Worm (Caenorhabditis elegans) whole organism, L1 larva: Measurements from ENCODE around the gene ZC513.14.

Experiments
- aly-2 ChIP-seq: fragments of 150-350 bp; optimal IDR thresholded peaks from 2 replicates; lab custom pipeline; 2014; ENCODE audit warnings: missing biosample characterization, missing genetic modification characterization
- egl-27 ChIP-seq, 2 experiments: fragments of 150-350 bp in 1 of 2; sonication (generic microtip); optimal IDR thresholded peaks; 3 replicates each; lab custom pipeline; 2017 to 2018; ENCODE audit warnings: missing biosample characterization in 2 of 2, missing genetic modification characterization in 2 of 2, missing genetic modification reagents in 2 of 2
- fkh-10 ChIP-seq: sonication (generic microtip); optimal IDR thresholded peaks from 2 replicates; lab custom pipeline; 2017; ENCODE audit warnings: missing biosample characterization, missing genetic modification reagents, missing genetic modification characterization
- lin-35 ChIP-seq, 2 experiments: fragments of 150-350 bp; optimal IDR thresholded peaks; 2 replicates each; lab custom pipeline; 2014; ENCODE audit warnings: missing biosample characterization in 2 of 2, missing genetic modification characterization in 2 of 2, missing genetic modification reagents in 2 of 2
- nhr-84 ChIP-seq: sonication (generic microtip); optimal IDR thresholded peaks from 2 replicates; lab custom pipeline; 2017; ENCODE audit warnings: missing biosample characterization, missing genetic modification characterization
- rnt-1 ChIP-seq: sonication (generic microtip); optimal IDR thresholded peaks from 2 replicates; lab custom pipeline; 2016; ENCODE audit warnings: mild to moderate bottlenecking, missing genetic modification characterization, moderate library complexity, missing compliant biosample characterization
- ztf-11 ChIP-seq, 2 experiments: sonication (generic microtip); optimal IDR thresholded peaks; 2 replicates each; lab custom pipeline; 2016 to 2017; ENCODE audit warnings: missing genetic modification characterization in 2 of 2, missing biosample characterization in 1 of 2, missing compliant biosample characterization in 1 of 2

- TF ChIP-seq egl-27 (tag; optimal IDR thresholded peaks at IDR 0.05; lab: Kevin White, UChicago) = no peak
- TF ChIP-seq lin-35 (GFP tag; optimal IDR thresholded peaks at IDR 0.05; lab: Kevin White, UChicago) = no peak
- TF ChIP-seq ztf-11 (tag; optimal IDR thresholded peaks at IDR 0.05; lab: Kevin White, UChicago) = no peak
- TF ChIP-seq aly-2 (tag; lab: Kevin White, UChicago) = no peak
- no peak for TF ChIP-seq fkh-10 (GFP tag; lab: Kevin White, UChicago)
- no peak for TF ChIP-seq rnt-1 (tag; lab: Kevin White, UChicago)
- no peak for TF ChIP-seq nhr-84 (tag; lab: Kevin White, UChicago)
Observed at ce11 chrV:8039606-8040005, 3.8 kb upstream of the ZC513.14 start.
